Worm (Caenorhabditis elegans) whole organism, midembryonic: Measurements from ENCODE around the gene clec-221.

ENCODE experiments used
- T22C8.4 ChIP-seq: fragments of 200-800 bp; sonication (Bioruptor generic); IDR thresholded peaks from 2 replicates; pipeline ENCODE4 v1.3.6; 2022; ENCODE audit warnings: missing genetic modification characterization, missing compliant biosample characterization
- cog-1 ChIP-seq: sonication (generic microtip); optimal IDR thresholded peaks from 2 replicates; lab custom pipeline; 2016; ENCODE audit warnings: missing genetic modification characterization, missing compliant biosample characterization
- flt-1 ChIP-seq: fragments of 200-800 bp; sonication (Bioruptor generic); IDR thresholded peaks from 2 replicates; pipeline ENCODE4 v1.3.6; 2022; ENCODE audit warnings: missing genetic modification characterization, missing compliant biosample characterization
- klf-2 ChIP-seq: fragments of 200-800 bp; sonication (Bioruptor generic); conservative IDR thresholded peaks from 2 replicates; pipeline ENCODE4 v1.3.6; 2022; ENCODE audit warnings: missing genetic modification reagents, missing genetic modification characterization, missing compliant biosample characterization
- ztf-23 ChIP-seq: fragments of 200-800 bp; sonication (Bioruptor generic); IDR thresholded peaks from 2 replicates; pipeline ENCODE4 v1.3.6; 2022; ENCODE audit warnings: missing genetic modification reagents, missing genetic modification characterization, missing compliant biosample characterization

ce11 chrV:10921747-10922146, 32.5 kb downstream of the clec-221 start, which contains the start of gene nas-31:
- TF ChIP-seq flt-1 (no peak), T22C8.4 (GFP tag; lab: Robert Waterston, UW) (no peak), klf-2 (GFP tag; lab: Robert Waterston, UW) (no peak), ztf-23 (GFP tag; lab: Robert Waterston, UW) (no peak), cog-1 (tag; lab: Kevin White, UChicago) (no peak)
